Worm (Caenorhabditis elegans) whole organism, young adult: ENCODE data around the gene pals-18.
A peak's percentile ranks its signal among the peaks of the same experiment; 100 is the strongest.

Experiments
- D2030.7 ChIP-seq: fragments of 200-800 bp; sonication (Bioruptor generic); IDR thresholded peaks from 2 replicates; pipeline ENCODE4 v1.3.6; 2022; ENCODE audit warnings: missing genetic modification reagents, missing genetic modification characterization, missing compliant biosample characterization
- ama-1 ChIP-seq, 3 experiments: fragments of 150-350 bp in 1 of 3; sonication (generic microtip) in 2 of 3; optimal IDR thresholded peaks; 2 replicates each; lab custom pipeline; 2014 to 2018; ENCODE audit warnings: missing biosample characterization in 2 of 3, missing genetic modification characterization in 2 of 3, missing genetic modification reagents in 2 of 3
- ceh-100 ChIP-seq: fragments of 200-800 bp; sonication (Bioruptor generic); IDR thresholded peaks from 2 replicates; pipeline ENCODE4 v1.3.6; 2022; ENCODE audit warnings: missing genetic modification reagents, missing genetic modification characterization, missing compliant biosample characterization
- ceh-58 ChIP-seq: fragments of 200-800 bp; sonication (Bioruptor generic); IDR thresholded peaks from 2 replicates; pipeline ENCODE4 v1.3.6; 2022; ENCODE audit warnings: missing genetic modification characterization, missing compliant biosample characterization
- efl-1 ChIP-seq: fragments of 150-350 bp; optimal IDR thresholded peaks from 2 replicates; lab custom pipeline; 2014; ENCODE audit warnings: missing biosample characterization, missing genetic modification reagents, missing genetic modification characterization
- hlh-12 ChIP-seq: sonication (generic microtip); optimal IDR thresholded peaks from 2 replicates; lab custom pipeline; 2016; ENCODE audit warnings: missing genetic modification characterization, missing compliant biosample characterization
- madf-6 ChIP-seq: fragments of 200-800 bp; sonication (Bioruptor generic); IDR thresholded peaks from 2 replicates; pipeline ENCODE4 v1.3.6; 2022; ENCODE audit warnings: missing genetic modification reagents, missing genetic modification characterization, missing compliant biosample characterization
- nhr-80 ChIP-seq: sonication (generic microtip); optimal IDR thresholded peaks from 2 replicates; lab custom pipeline; 2016; ENCODE audit warnings: missing genetic modification characterization, missing compliant biosample characterization
- pha-4 ChIP-seq: fragments of 150-350 bp; sonication (generic microtip); optimal IDR thresholded peaks from 2 replicates; lab custom pipeline; 2014; ENCODE audit warnings: missing biosample characterization, missing genetic modification reagents, missing genetic modification characterization
- repo-1 ChIP-seq: sonication (generic microtip); optimal IDR thresholded peaks from 2 replicates; lab custom pipeline; 2017; ENCODE audit warnings: mild to moderate bottlenecking, missing genetic modification characterization, missing compliant biosample characterization
- sptf-2 ChIP-seq: fragments of 200-800 bp; sonication (Bioruptor generic); optimal IDR thresholded peaks from 2 replicates; lab custom pipeline; 2018; ENCODE audit warnings: mild to moderate bottlenecking, missing genetic modification characterization, missing compliant biosample characterization
- unc-62 ChIP-seq: fragments of 150-350 bp; optimal IDR thresholded peaks from 2 replicates; lab custom pipeline; 2014; ENCODE audit warnings: missing biosample characterization, missing genetic modification reagents, missing genetic modification characterization

DNA sequence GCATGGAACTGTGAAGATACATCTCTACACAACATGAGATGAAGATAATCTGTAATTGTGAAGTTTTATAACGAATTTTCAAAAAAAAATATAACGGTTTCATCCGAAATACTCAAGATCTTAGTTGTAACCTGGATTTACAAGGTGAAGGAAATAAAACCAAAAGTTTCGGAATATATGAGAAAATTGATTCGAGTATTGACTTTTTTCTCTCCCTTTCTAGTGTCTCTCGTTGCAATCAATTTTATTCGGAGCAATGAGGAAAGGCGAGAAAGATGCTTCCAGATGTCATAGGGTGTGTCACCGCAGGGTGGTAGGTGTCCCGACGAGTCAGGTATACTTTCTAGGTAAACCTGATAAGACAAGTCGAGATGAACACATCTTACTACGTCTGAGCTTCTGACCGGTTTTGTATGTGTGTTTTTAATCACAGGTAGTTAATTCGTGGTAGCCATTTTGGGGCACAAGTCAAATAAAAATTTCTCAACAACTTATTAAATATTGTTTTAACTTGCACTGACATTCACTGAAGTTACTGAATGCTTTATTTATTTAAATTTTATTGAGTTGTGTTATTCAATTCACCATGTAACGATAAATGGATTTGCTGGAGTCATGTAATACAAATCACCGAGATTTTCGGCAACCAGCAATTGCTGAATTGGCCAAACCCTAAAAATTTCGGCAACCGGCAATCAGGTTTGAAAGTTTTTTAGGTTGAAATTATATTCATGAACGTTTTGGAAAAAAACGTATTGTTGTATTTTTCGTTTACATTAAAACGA is 14.7 kb upstream of the pals-18 start, which contains the start of gene pals-20:
- no peak for TF ChIP-seq hlh-12 (tag; lab: Kevin White, UChicago)
- no peak for TF ChIP-seq sptf-2 (GFP tag; lab: Kevin White, UChicago)
- no peak for TF ChIP-seq ceh-58 (GFP tag; lab: Robert Waterston, UW)
- no peak for TF ChIP-seq D2030.7
- no peak for TF ChIP-seq ceh-100 (GFP tag; lab: Robert Waterston, UW)
- peak; percentile 48 for TF ChIP-seq nhr-80 (tag; lab: Kevin White, UChicago)
- no peak for TF ChIP-seq pha-4 (tag; lab: Kevin White, UChicago)
- no peak for TF ChIP-seq madf-6
- no peak for TF ChIP-seq unc-62 (GFP tag; lab: Kevin White, UChicago)
- no peak for TF ChIP-seq efl-1 (GFP tag; lab: Kevin White, UChicago)
- no peak for TF ChIP-seq ama-1 (optimal IDR thresholded peaks at IDR 0.05; lab: Kevin White, UChicago)
- TF ChIP-seq ama-1 (GFP tag; optimal IDR thresholded peaks at IDR 0.05; lab: Kevin White, UChicago) = no peak
- no peak for TF ChIP-seq repo-1 (tag; lab: Kevin White, UChicago)
